Worm (Caenorhabditis elegans) whole organism, L3 larva: ENCODE results near the gene sra-34.

Experiments used
- R02D3.7 ChIP-seq: fragments of 150-350 bp; optimal IDR thresholded peaks from 2 replicates; lab custom pipeline; 2014; ENCODE audit warnings: missing biosample characterization, missing genetic modification characterization
- ZK546.5 ChIP-seq: sonication (generic microtip); optimal IDR thresholded peaks from 2 replicates; lab custom pipeline; 2017; ENCODE audit warnings: missing biosample characterization, missing genetic modification characterization
- aly-2 ChIP-seq: fragments of 150-350 bp; optimal IDR thresholded peaks from 2 replicates; lab custom pipeline; 2014; ENCODE audit warnings: missing biosample characterization, missing genetic modification characterization
- ceh-16 ChIP-seq: sonication (generic microtip); optimal IDR thresholded peaks from 2 replicates; lab custom pipeline; 2017; ENCODE audit warnings: missing biosample characterization, missing genetic modification characterization
- ceh-28 ChIP-seq: fragments of 150-350 bp; optimal IDR thresholded peaks from 2 replicates; lab custom pipeline; 2014; ENCODE audit warnings: missing biosample characterization, missing genetic modification reagents, missing genetic modification characterization
- ceh-82 ChIP-seq: fragments of 150-350 bp; optimal IDR thresholded peaks from 2 replicates; lab custom pipeline; 2014; ENCODE audit warnings: missing biosample characterization, missing genetic modification characterization
- ceh-9 ChIP-seq: sonication (generic microtip); optimal IDR thresholded peaks from 2 replicates; lab custom pipeline; 2018; ENCODE audit warnings: missing biosample characterization, missing genetic modification characterization
- daf-12 ChIP-seq: fragments of 150-350 bp; optimal IDR thresholded peaks from 2 replicates; lab custom pipeline; 2014; ENCODE audit warnings: missing biosample characterization, missing genetic modification reagents, missing genetic modification characterization
- egl-5 ChIP-seq: fragments of 150-350 bp; optimal IDR thresholded peaks from 2 replicates; lab custom pipeline; 2017; ENCODE audit warnings: missing biosample characterization, missing genetic modification reagents, missing genetic modification characterization, inconsistent platforms
- elt-1 ChIP-seq: fragments of 150-350 bp; optimal IDR thresholded peaks from 2 replicates; lab custom pipeline; 2014; ENCODE audit warnings: missing biosample characterization, missing genetic modification characterization
- elt-2 ChIP-seq: sonication (generic microtip); optimal IDR thresholded peaks from 2 replicates; lab custom pipeline; 2016; ENCODE audit warnings: missing genetic modification reagents, mild to moderate bottlenecking, missing genetic modification characterization, missing compliant biosample characterization
- elt-3 ChIP-seq, 3 experiments: fragments of 150-350 bp in 1 of 3; sonication (generic microtip) in 2 of 3; optimal IDR thresholded peaks; 2 replicates in 2 of 3; 4 replicates in 1 of 3; lab custom pipeline; 2014 to 2017; ENCODE audit warnings: missing biosample characterization in 3 of 3, missing genetic modification characterization in 3 of 3
- eor-1 ChIP-seq, 2 experiments: fragments of 150-350 bp; optimal IDR thresholded peaks; 2 replicates each; lab custom pipeline; 2014 to 2018; ENCODE audit warnings: missing biosample characterization in 2 of 2, missing genetic modification characterization in 2 of 2
- fkh-10 ChIP-seq: sonication (generic microtip); optimal IDR thresholded peaks from 2 replicates; lab custom pipeline; 2017; ENCODE audit warnings: missing biosample characterization, missing genetic modification reagents, missing genetic modification characterization
- fos-1 ChIP-seq: fragments of 150-350 bp; optimal IDR thresholded peaks from 2 replicates; lab custom pipeline; 2014; ENCODE audit warnings: missing biosample characterization, missing genetic modification characterization
- hmg-11 ChIP-seq: sonication (generic microtip); optimal IDR thresholded peaks from 2 replicates; lab custom pipeline; 2016; ENCODE audit warnings: missing genetic modification characterization, missing compliant biosample characterization
- jun-1 ChIP-seq: fragments of 150-350 bp; optimal IDR thresholded peaks from 2 replicates; lab custom pipeline; 2014; ENCODE audit warnings: missing biosample characterization, missing genetic modification reagents, missing genetic modification characterization
- lin-15B ChIP-seq: fragments of 150-350 bp; optimal IDR thresholded peaks from 2 replicates; lab custom pipeline; 2014; ENCODE audit warnings: missing biosample characterization, missing genetic modification characterization
- lin-39 ChIP-seq: fragments of 150-350 bp; optimal IDR thresholded peaks from 2 replicates; lab custom pipeline; 2018; ENCODE audit warnings: missing biosample characterization, missing genetic modification reagents, missing genetic modification characterization
- lsy-12 ChIP-seq: sonication (generic microtip); optimal IDR thresholded peaks from 2 replicates; lab custom pipeline; 2016; ENCODE audit warnings: mild to moderate bottlenecking, missing genetic modification characterization, missing compliant biosample characterization
- mdl-1 ChIP-seq: fragments of 150-350 bp; optimal IDR thresholded peaks from 2 replicates; lab custom pipeline; 2014; ENCODE audit warnings: missing biosample characterization, missing genetic modification characterization
- mml-1 ChIP-seq: fragments of 150-350 bp; sonication (generic microtip); optimal IDR thresholded peaks from 3 replicates; lab custom pipeline; 2014; ENCODE audit warnings: missing biosample characterization, missing genetic modification characterization
- nfya-1 ChIP-seq: sonication (generic microtip); optimal IDR thresholded peaks from 2 replicates; lab custom pipeline; 2017; ENCODE audit warnings: missing genetic modification characterization, mild to moderate bottlenecking, missing compliant biosample characterization, antibody characterized with exemption, moderate library complexity; ENCODE audit not compliant: insufficient read depth
- nhr-12 ChIP-seq: fragments of 150-350 bp; optimal IDR thresholded peaks from 2 replicates; lab custom pipeline; 2014; ENCODE audit warnings: missing biosample characterization, missing genetic modification characterization
- nhr-23 ChIP-seq: fragments of 150-350 bp; optimal IDR thresholded peaks from 2 replicates; lab custom pipeline; 2014; ENCODE audit warnings: missing biosample characterization, missing genetic modification reagents, missing genetic modification characterization
- nhr-237 ChIP-seq: fragments of 150-350 bp; optimal IDR thresholded peaks from 2 replicates; lab custom pipeline; 2014; ENCODE audit warnings: missing biosample characterization, missing genetic modification characterization
- nhr-25 ChIP-seq: sonication (generic microtip); optimal IDR thresholded peaks from 2 replicates; lab custom pipeline; 2017; ENCODE audit warnings: missing biosample characterization, missing genetic modification characterization
- nhr-28 ChIP-seq: fragments of 150-350 bp; optimal IDR thresholded peaks from 2 replicates; lab custom pipeline; 2014; ENCODE audit warnings: missing biosample characterization, missing genetic modification characterization
- nhr-67 ChIP-seq: fragments of 150-350 bp; optimal IDR thresholded peaks from 2 replicates; lab custom pipeline; 2014; ENCODE audit warnings: missing biosample characterization, missing genetic modification characterization
- nhr-76 ChIP-seq: fragments of 150-350 bp; sonication (generic microtip); optimal IDR thresholded peaks from 5 replicates; lab custom pipeline; 2014; ENCODE audit warnings: missing biosample characterization, missing genetic modification characterization
- nhr-77 ChIP-seq: fragments of 150-350 bp; optimal IDR thresholded peaks from 2 replicates; lab custom pipeline; 2014; ENCODE audit warnings: missing biosample characterization, missing genetic modification characterization
- pqm-1 ChIP-seq: fragments of 150-350 bp; optimal IDR thresholded peaks from 2 replicates; lab custom pipeline; 2017; ENCODE audit warnings: missing biosample characterization, missing genetic modification characterization, inconsistent platforms
- sea-2 ChIP-seq: fragments of 150-350 bp; sonication (generic microtip); optimal IDR thresholded peaks from 4 replicates; lab custom pipeline; 2014; ENCODE audit warnings: missing biosample characterization, missing genetic modification reagents, missing genetic modification characterization
- skn-1 ChIP-seq: fragments of 150-350 bp; optimal IDR thresholded peaks from 2 replicates; lab custom pipeline; 2014; ENCODE audit warnings: missing biosample characterization, missing genetic modification characterization
- snpc-4 ChIP-seq: fragments of 150-350 bp; optimal IDR thresholded peaks from 2 replicates; lab custom pipeline; 2014; ENCODE audit warnings: missing biosample characterization, missing genetic modification characterization
- tbx-2 ChIP-seq: sonication (generic microtip); optimal IDR thresholded peaks from 2 replicates; lab custom pipeline; 2016; ENCODE audit warnings: mild to moderate bottlenecking, missing genetic modification characterization, missing compliant biosample characterization
- unc-39 ChIP-seq: sonication (generic microtip); optimal IDR thresholded peaks from 4 replicates; lab custom pipeline; 2017; ENCODE audit warnings: missing biosample characterization, missing genetic modification characterization
- zag-1 ChIP-seq: fragments of 150-350 bp; optimal IDR thresholded peaks from 2 replicates; lab custom pipeline; 2014; ENCODE audit warnings: missing biosample characterization, missing genetic modification characterization
- ztf-11 ChIP-seq: fragments of 150-350 bp; optimal IDR thresholded peaks from 2 replicates; lab custom pipeline; 2014; ENCODE audit warnings: missing biosample characterization, missing genetic modification characterization
- ztf-4 ChIP-seq: fragments of 150-350 bp; optimal IDR thresholded peaks from 2 replicates; lab custom pipeline; 2014; ENCODE audit warnings: missing biosample characterization, missing genetic modification characterization

sra-34 gene

ce11 chrII:4549983-4550572 lies 6.6 kb upstream of the sra-34 start:
- TF ChIP-seq snpc-4 (tag; lab: Kevin White, UChicago) (no peak), lin-15B (tag; lab: Kevin White, UChicago) (no peak), fkh-10 (GFP tag; lab: Kevin White, UChicago) (no peak), ZK546.5 (tag; lab: Kevin White, UChicago) (no peak), tbx-2 (tag; lab: Kevin White, UChicago) (no peak), nhr-28 (no peak), ceh-9 (tag; lab: Kevin White, UChicago) (no peak), elt-1 (tag; lab: Kevin White, UChicago) (no peak), nhr-77 (tag; lab: Kevin White, UChicago) (no peak), nfya-1 (tag; lab: Kevin White, UChicago) (no peak), skn-1 (no peak), jun-1 (tag; lab: Kevin White, UChicago) (no peak), sea-2 (no peak), aly-2 (tag; lab: Kevin White, UChicago) (no peak)

- TF ChIP-seq nhr-25 (tag; lab: Kevin White, UChicago) (peak; percentile 28), jun-1 (tag; lab: Kevin White, UChicago) (no peak), nfya-1 (tag; lab: Kevin White, UChicago) (no peak)
Measured at ce11 chrII:4548408-4548807, 4.9 kb upstream of the sra-34 start.

- no peak for TF ChIP-seq ceh-16 (tag; lab: Kevin White, UChicago)
- TF ChIP-seq egl-5 (tag; lab: Kevin White, UChicago): no peak
- TF ChIP-seq ceh-28: no peak
- no peak for TF ChIP-seq nhr-67 (tag; lab: Kevin White, UChicago)
- TF ChIP-seq nhr-28: no peak
- no peak for TF ChIP-seq aly-2 (tag; lab: Kevin White, UChicago)
- no peak for TF ChIP-seq pqm-1 (tag; lab: Kevin White, UChicago)
- no peak for TF ChIP-seq lin-39 (tag; lab: Kevin White, UChicago)
- TF ChIP-seq R02D3.7 (tag; lab: Kevin White, UChicago): no peak
- no peak for TF ChIP-seq hmg-11 (tag; lab: Kevin White, UChicago)
- no peak for TF ChIP-seq tbx-2 (tag; lab: Kevin White, UChicago)
- no peak for TF ChIP-seq elt-3 (tag; optimal IDR thresholded peaks at IDR 0.05; lab: Kevin White, UChicago)
- no peak for TF ChIP-seq mdl-1
- TF ChIP-seq, all 47 proteins: peak for 0
Measured at ce11 chrII:4540631-4541030, 2.8 kb downstream of the sra-34 start, which contains the start of gene sra-36. TSS of gene sra-36 (minus strand) at chrII:4540731.

- TF ChIP-seq ztf-11 (tag; lab: Kevin White, UChicago) (no peak), R02D3.7 (tag; lab: Kevin White, UChicago) (no peak), nhr-23 (no peak), nhr-237 (no peak), ceh-28 (no peak), nhr-67 (tag; lab: Kevin White, UChicago) (no peak), nhr-25 (tag; lab: Kevin White, UChicago) (no peak), zag-1 (tag; lab: Kevin White, UChicago) (no peak), ceh-82 (tag; lab: Kevin White, UChicago) (no peak), fkh-10 (GFP tag; lab: Kevin White, UChicago) (no peak), unc-39 (no peak)
Measured at ce11 chrII:4537141-4537540, 6.3 kb downstream of the sra-34 start, which contains the start of gene sra-33. TSS of gene sra-33 (minus strand) at chrII:4537241.

ce11 chrII:4531880-4532279 lies 11.6 kb downstream of the sra-34 start, which contains the start of gene sra-32:
TSS of gene sra-32 (minus strand) at chrII:4531980.
- no peak for TF ChIP-seq mml-1 (tag; lab: Kevin White, UChicago)
- no peak for TF ChIP-seq elt-2
- TF ChIP-seq ztf-4 (tag; lab: Kevin White, UChicago): no peak
- no peak for TF ChIP-seq daf-12
- no peak for TF ChIP-seq eor-1 (tag; optimal IDR thresholded peaks at IDR 0.05; lab: Kevin White, UChicago)
- TF ChIP-seq R02D3.7 (tag; lab: Kevin White, UChicago): no peak
- no peak for TF ChIP-seq lsy-12 (tag; lab: Kevin White, UChicago)
- TF ChIP-seq nhr-76 (tag; lab: Kevin White, UChicago): no peak
- TF ChIP-seq mdl-1: no peak
- no peak for TF ChIP-seq zag-1 (tag; lab: Kevin White, UChicago)
- no peak for TF ChIP-seq nhr-23
- no peak for TF ChIP-seq fos-1 (tag; lab: Kevin White, UChicago)
- TF ChIP-seq tbx-2 (tag; lab: Kevin White, UChicago): no peak
- TF ChIP-seq nhr-25 (tag; lab: Kevin White, UChicago): no peak
- TF ChIP-seq nhr-12 (tag; lab: Kevin White, UChicago): no peak
- TF ChIP-seq ceh-16 (tag; lab: Kevin White, UChicago): no peak
- TF ChIP-seq ZK546.5 (tag; lab: Kevin White, UChicago): no peak
- TF ChIP-seq unc-39: no peak
